Fruit fly (Drosophila melanogaster) whole organism, embryonic: ENCODE results near the gene CG10353.

Source experiments
- B-H1 ChIP-seq: fragments of 200-800 bp; sonication (Bioruptor generic); IDR thresholded peaks from 3 replicates; pipeline ENCODE4 v1.3.6; 2022; ENCODE audit warnings: missing biosample characterization, missing genetic modification characterization
- BEAF-32 ChIP-seq: fragments of 200-800 bp; sonication (Bioruptor generic); optimal IDR thresholded peaks from 3 replicates; lab custom pipeline; 2017; ENCODE audit warnings: missing biosample characterization, missing genetic modification characterization, mild to moderate bottlenecking, moderate library complexity, missing genetic modification reagents
- Bgb ChIP-seq: fragments of 200-800 bp; sonication (Bioruptor generic); IDR thresholded peaks from 2 replicates; pipeline ENCODE4 v1.3.6; 2022; ENCODE audit warnings: missing biosample characterization, missing genetic modification characterization; ENCODE audit not compliant: partially characterized antibody
- C15 ChIP-seq: fragments of 200-800 bp; sonication (Bioruptor generic); IDR thresholded peaks from 3 replicates; pipeline ENCODE4 v1.3.6; 2022; ENCODE audit warnings: missing biosample characterization, missing genetic modification characterization
- CG12391 ChIP-seq: fragments of 200-800 bp; sonication (Bioruptor generic); optimal IDR thresholded peaks from 3 replicates; lab custom pipeline; 2018; ENCODE audit warnings: missing biosample characterization, mild to moderate bottlenecking, missing genetic modification characterization, moderate library complexity
- CG12659 ChIP-seq: fragments of 200-800 bp; sonication (Bioruptor generic); optimal IDR thresholded peaks from 3 replicates; lab custom pipeline; 2017; ENCODE audit warnings: mild to moderate bottlenecking, missing biosample characterization, missing genetic modification reagents, missing genetic modification characterization
- CG13287 ChIP-seq: fragments of 200-800 bp; sonication (Bioruptor generic); IDR thresholded peaks from 2 replicates; pipeline ENCODE4 v1.3.6; 2022; ENCODE audit warnings: missing biosample characterization, missing genetic modification characterization; ENCODE audit not compliant: partially characterized antibody
- CG13775 ChIP-seq: fragments of 200-800 bp; sonication (Bioruptor generic); optimal IDR thresholded peaks from 3 replicates; lab custom pipeline; 2017; ENCODE audit warnings: missing biosample characterization, mild to moderate bottlenecking, missing genetic modification characterization
- CG14710 ChIP-seq: fragments of 200-800 bp; sonication (Bioruptor generic); optimal IDR thresholded peaks from 3 replicates; lab custom pipeline; 2019; ENCODE audit warnings: missing biosample characterization, mild to moderate bottlenecking, missing genetic modification characterization, moderate library complexity
- CG14860 ChIP-seq: fragments of 200-800 bp; sonication (Bioruptor generic); IDR thresholded peaks from 3 replicates; pipeline ENCODE4 v1.3.6; 2022; ENCODE audit warnings: missing biosample characterization, missing genetic modification characterization; ENCODE audit not compliant: partially characterized antibody
- CG16813 ChIP-seq: fragments of 200-800 bp; sonication (Bioruptor generic); IDR thresholded peaks from 3 replicates; pipeline ENCODE4 v1.3.6; 2022; ENCODE audit warnings: missing biosample characterization, missing genetic modification characterization; ENCODE audit not compliant: partially characterized antibody
- CG2116 ChIP-seq: fragments of 200-800 bp; sonication (Bioruptor generic); optimal IDR thresholded peaks from 3 replicates; lab custom pipeline; 2018; ENCODE audit warnings: missing biosample characterization, mild to moderate bottlenecking, missing genetic modification characterization
- CG30020 ChIP-seq: fragments of 200-800 bp; optimal IDR thresholded peaks from 2 replicates; lab custom pipeline; 2019; ENCODE audit warnings: missing biosample characterization, mild to moderate bottlenecking, missing genetic modification characterization, moderate library complexity
- CG34224 ChIP-seq: fragments of 200-800 bp; sonication (Bioruptor generic); IDR thresholded peaks from 3 replicates; pipeline ENCODE4 v1.3.6; 2022; ENCODE audit warnings: missing biosample characterization, missing genetic modification characterization; ENCODE audit not compliant: partially characterized antibody
- CG34422 ChIP-seq: fragments of 200-800 bp; sonication (Bioruptor generic); IDR thresholded peaks from 3 replicates; pipeline ENCODE4 v1.3.6; 2022; ENCODE audit warnings: missing biosample characterization, missing genetic modification characterization
- CG4617 ChIP-seq: fragments of 200-800 bp; sonication (Bioruptor generic); optimal IDR thresholded peaks from 3 replicates; lab custom pipeline; 2016; ENCODE audit warnings: missing biosample characterization, missing genetic modification characterization, borderline replicate concordance
- CG6683 ChIP-seq: fragments of 200-800 bp; sonication (Bioruptor generic); optimal IDR thresholded peaks from 2 replicates; lab custom pipeline; 2017; ENCODE audit warnings: missing biosample characterization, mild to moderate bottlenecking, missing genetic modification characterization, missing genetic modification reagents
- CG6765 ChIP-seq: fragments of 200-800 bp; sonication (Bioruptor generic); optimal IDR thresholded peaks from 3 replicates; lab custom pipeline; 2017; ENCODE audit warnings: missing biosample characterization, mild to moderate bottlenecking, missing genetic modification characterization
- CG8944 ChIP-seq: fragments of 200-800 bp; sonication (Bioruptor generic); optimal IDR thresholded peaks from 3 replicates; lab custom pipeline; 2016; ENCODE audit warnings: missing biosample characterization, missing genetic modification characterization
- Dll ChIP-seq: fragments of 200-800 bp; sonication (Bioruptor generic); IDR thresholded peaks from 4 replicates; pipeline ENCODE4 v1.3.6; 2022; ENCODE audit warnings: missing biosample characterization, missing genetic modification characterization; ENCODE audit not compliant: partially characterized antibody
- Dp ChIP-seq: fragments of 200-800 bp; sonication (Bioruptor generic); optimal IDR thresholded peaks from 2 replicates; lab custom pipeline; 2018; ENCODE audit warnings: missing biosample characterization, mild to moderate bottlenecking, missing genetic modification characterization, moderate library complexity
- ERR ChIP-seq: fragments of 200-800 bp; sonication (Bioruptor generic); optimal IDR thresholded peaks from 2 replicates; lab custom pipeline; 2016; ENCODE audit warnings: missing biosample characterization, missing genetic modification characterization
- HLH54F ChIP-seq: fragments of 200-800 bp; sonication (Bioruptor generic); optimal IDR thresholded peaks from 3 replicates; lab custom pipeline; 2016; ENCODE audit warnings: missing biosample characterization, missing genetic modification characterization
- HmgZ ChIP-seq: fragments of 200-800 bp; sonication (Bioruptor generic); optimal IDR thresholded peaks from 2 replicates; lab custom pipeline; 2018; ENCODE audit warnings: missing biosample characterization, mild to moderate bottlenecking, missing genetic modification characterization
- MBD-R2 ChIP-seq: fragments of 200-800 bp; sonication (Bioruptor generic); IDR thresholded peaks from 2 replicates; pipeline ENCODE4 v1.3.6; 2022; ENCODE audit warnings: missing biosample characterization, missing genetic modification characterization
- Med ChIP-seq: fragments of 200-800 bp; sonication (Bioruptor generic); peaks from one replicate; lab custom pipeline; 2016; ENCODE audit warnings: missing biosample characterization, missing genetic modification characterization, mild to moderate bottlenecking, inconsistent platforms, moderate library complexity
- Myb ChIP-seq: fragments of 200-800 bp; sonication (Bioruptor generic); optimal IDR thresholded peaks from 2 replicates; lab custom pipeline; 2016; ENCODE audit warnings: missing biosample characterization, missing genetic modification characterization
- ac ChIP-seq: fragments of 200-800 bp; sonication (Bioruptor generic); optimal IDR thresholded peaks from 3 replicates; lab custom pipeline; 2017; ENCODE audit warnings: missing biosample characterization, mild to moderate bottlenecking, missing genetic modification characterization
- amos ChIP-seq: fragments of 200-800 bp; sonication (Bioruptor generic); IDR thresholded peaks from 2 replicates; pipeline ENCODE4 v1.3.6; 2022; ENCODE audit warnings: missing biosample characterization, missing genetic modification characterization; ENCODE audit not compliant: partially characterized antibody
- bab2 ChIP-seq: fragments of 200-800 bp; sonication (Bioruptor generic); optimal IDR thresholded peaks from 2 replicates; lab custom pipeline; 2016; ENCODE audit warnings: missing biosample characterization, missing genetic modification characterization
- bbx ChIP-seq: fragments of 200-800 bp; sonication (Bioruptor generic); IDR thresholded peaks from 2 replicates; pipeline ENCODE4 v1.3.6; 2022; ENCODE audit warnings: missing biosample characterization, missing genetic modification characterization; ENCODE audit not compliant: partially characterized antibody
- chinmo ChIP-seq: fragments of 200-800 bp; sonication (Bioruptor generic); IDR thresholded peaks from 4 replicates; pipeline ENCODE4 v1.3.6; 2022; ENCODE audit warnings: missing biosample characterization, missing genetic modification characterization; ENCODE audit not compliant: partially characterized antibody
- dimm ChIP-seq: fragments of 200-800 bp; sonication (Bioruptor generic); IDR thresholded peaks from 2 replicates; pipeline ENCODE4 v1.3.6; 2022; ENCODE audit warnings: missing biosample characterization, missing genetic modification characterization
- ems ChIP-seq: fragments of 200-800 bp; sonication (Bioruptor generic); optimal IDR thresholded peaks from 3 replicates; lab custom pipeline; 2016; ENCODE audit warnings: missing biosample characterization, missing genetic modification characterization
- hbn ChIP-seq: fragments of 200-800 bp; sonication (Bioruptor generic); IDR thresholded peaks from 2 replicates; pipeline ENCODE4 v1.3.6; 2022; ENCODE audit warnings: missing biosample characterization, missing genetic modification characterization; ENCODE audit not compliant: partially characterized antibody
- knrl ChIP-seq: fragments of 200-800 bp; sonication (Bioruptor generic); IDR thresholded peaks from 3 replicates; pipeline ENCODE4 v1.3.6; 2022; ENCODE audit warnings: missing biosample characterization, missing genetic modification characterization; ENCODE audit not compliant: partially characterized antibody
- pros ChIP-seq: fragments of 200-800 bp; sonication (Bioruptor generic); optimal IDR thresholded peaks from 3 replicates; lab custom pipeline; 2019; ENCODE audit warnings: missing biosample characterization, mild to moderate bottlenecking, missing genetic modification characterization, moderate library complexity
- pzg ChIP-seq: fragments of 200-800 bp; sonication (Bioruptor generic); optimal IDR thresholded peaks from 3 replicates; lab custom pipeline; 2018; ENCODE audit warnings: missing biosample characterization, mild to moderate bottlenecking, missing genetic modification characterization, moderate library complexity
- sd ChIP-seq: fragments of 200-800 bp; sonication (Bioruptor generic); optimal IDR thresholded peaks from 3 replicates; lab custom pipeline; 2018; ENCODE audit warnings: missing biosample characterization, mild to moderate bottlenecking, missing genetic modification characterization, moderate library complexity
- sna ChIP-seq: fragments of 200-800 bp; sonication (Bioruptor generic); IDR thresholded peaks from 2 replicates; pipeline ENCODE4 v1.3.6; 2022; ENCODE audit warnings: missing biosample characterization, missing genetic modification characterization; ENCODE audit not compliant: partially characterized antibody
- stwl ChIP-seq: fragments of 200-800 bp; sonication (Bioruptor generic); optimal IDR thresholded peaks from 3 replicates; lab custom pipeline; 2018; ENCODE audit warnings: missing biosample characterization, mild to moderate bottlenecking, missing genetic modification characterization, moderate library complexity
- tna ChIP-seq: fragments of 200-800 bp; sonication (Bioruptor generic); IDR thresholded peaks from 2 replicates; pipeline ENCODE4 v1.3.6; 2022; ENCODE audit warnings: missing biosample characterization, missing genetic modification characterization; ENCODE audit not compliant: partially characterized antibody
- trem ChIP-seq: fragments of 200-800 bp; optimal IDR thresholded peaks from 3 replicates; lab custom pipeline; 2019; ENCODE audit warnings: missing biosample characterization, mild to moderate bottlenecking, missing genetic modification characterization, moderate library complexity
- ttk ChIP-seq: fragments of 200-800 bp; sonication (Bioruptor generic); IDR thresholded peaks from 2 replicates; pipeline ENCODE4 v2.1.2; 2022; ENCODE audit warnings: missing biosample characterization, missing genetic modification characterization
- unc-4 ChIP-seq: fragments of 200-800 bp; sonication (Bioruptor generic); IDR thresholded peaks from 2 replicates; pipeline ENCODE4 v1.3.6; 2022; ENCODE audit warnings: missing biosample characterization, missing genetic modification characterization; ENCODE audit not compliant: partially characterized antibody
- vnd ChIP-seq: fragments of 200-800 bp; sonication (Bioruptor generic); IDR thresholded peaks from 3 replicates; pipeline ENCODE4 v1.3.6; 2022; ENCODE audit warnings: missing biosample characterization, missing genetic modification characterization; ENCODE audit not compliant: partially characterized antibody
- zen2 ChIP-seq: fragments of 200-800 bp; sonication (Bioruptor generic); IDR thresholded peaks from 3 replicates; pipeline ENCODE4 v1.3.6; 2022; ENCODE audit warnings: missing biosample characterization, missing genetic modification characterization; ENCODE audit not compliant: partially characterized antibody

Gene CG10353

dm6 chrX:11868866-11869265 lies 18.1 kb downstream of the CG10353 start, which contains the start of the genes Nrd1 and CG1847 (continued):
- TF ChIP-seq hbn (GFP tag; lab: Robert Waterston, UW) (peak; percentile 68), CG12659 (GFP tag; lab: Kevin White, UChicago) (peak; percentile 57), CG34224 (GFP tag; lab: Robert Waterston, UW) (peak; percentile 86), ERR (GFP tag; lab: Kevin White, UChicago) (no peak), ttk (GFP tag; lab: Robert Waterston, UW) (no peak), zen2 (GFP tag; lab: Robert Waterston, UW) (peak; percentile 63; the same call in 1 of the 3 replicates), CG6683 (GFP tag; lab: Kevin White, UChicago) (no peak), Dll (GFP tag; lab: Robert Waterston, UW) (peak; percentile 83; the same call in 3 of the 4 replicates), CG16813 (peak; percentile 76), Myb (GFP tag; lab: Kevin White, UChicago) (peak; percentile 66), CG2116 (GFP tag; lab: Kevin White, UChicago) (peak; percentile 82), trem (tag; lab: Kevin White, UChicago) (peak; percentile 40), CG13775 (GFP tag; lab: Kevin White, UChicago) (no peak), pzg (GFP tag; lab: Kevin White, UChicago) (peak; percentile 55), sna (GFP tag; lab: Robert Waterston, UW) (peak; percentile 91), pros (GFP tag; lab: Kevin White, UChicago) (no peak), CG12391 (tag; lab: Kevin White, UChicago) (no peak), tna (GFP tag; lab: Robert Waterston, UW) (peak; percentile 87), chinmo (peak; percentile 71; the same call in 1 of the 4 replicates), CG30020 (tag; lab: Kevin White, UChicago) (peak; percentile 61), knrl (GFP tag; lab: Robert Waterston, UW) (peak; percentile 62; the same call in 2 of the 3 replicates), dimm (GFP tag; lab: Robert Waterston, UW) (no peak), C15 (GFP tag; lab: Robert Waterston, UW) (no peak), CG4617 (peak; percentile 27), BEAF-32 (GFP tag; lab: Kevin White, UChicago) (peak; percentile 72), CG34422 (GFP tag; lab: Robert Waterston, UW) (peak; percentile 13; the same call in 1 of the 3 replicates), amos (GFP tag; lab: Robert Waterston, UW) (peak; percentile 52; the same call in 1 of the 2 replicates), ems (GFP tag; lab: Kevin White, UChicago) (no peak), HLH54F (peak; percentile 3), CG14710 (tag; lab: Kevin White, UChicago) (peak; percentile 30), CG6765 (GFP tag; lab: Kevin White, UChicago) (no peak), HmgZ (tag; lab: Kevin White, UChicago) (peak; percentile 5), Med (GFP tag; lab: Kevin White, UChicago) (peak; percentile 55), sd (no peak), CG8944 (GFP tag; lab: Kevin White, UChicago) (no peak), Bgb (GFP tag; lab: Robert Waterston, UW) (peak; percentile 77), B-H1 (GFP tag; lab: Robert Waterston, UW) (no peak), bab2 (GFP tag; lab: Kevin White, UChicago) (no peak), Dp (peak; percentile 46), stwl (tag; lab: Kevin White, UChicago) (peak; percentile 75), bbx (GFP tag; lab: Robert Waterston, UW) (peak; percentile 55), vnd (GFP tag; lab: Robert Waterston, UW) (peak; percentile 83), ac (GFP tag; lab: Kevin White, UChicago) (no peak), CG13287 (GFP tag; lab: Robert Waterston, UW) (peak; percentile 88), unc-4 (peak; percentile 78), CG14860 (GFP tag; lab: Robert Waterston, UW) (peak; percentile 89; the same call in 2 of the 3 replicates), MBD-R2 (peak; percentile 51)
